Worm (Caenorhabditis elegans) whole organism, L4 larva: ENCODE measurements around the gene srxa-11.

Experiments
- D1046.2 ChIP-seq: fragments of 200-800 bp; sonication (Bioruptor generic); IDR thresholded peaks from 2 replicates; pipeline ENCODE4 v1.3.6; 2022; ENCODE audit warnings: missing genetic modification characterization, missing compliant biosample characterization
- F44E2.7 ChIP-seq: fragments of 200-800 bp; sonication (Bioruptor generic); IDR thresholded peaks from 2 replicates; pipeline ENCODE4 v2.1.2; 2022; ENCODE audit warnings: missing genetic modification characterization, missing compliant biosample characterization
- R02D3.7 ChIP-seq: fragments of 150-350 bp; sonication (generic microtip); optimal IDR thresholded peaks from 3 replicates; lab custom pipeline; 2014; ENCODE audit warnings: missing biosample characterization, missing genetic modification characterization
- T20F7.1 ChIP-seq: fragments of 200-800 bp; sonication (Bioruptor generic); optimal IDR thresholded peaks from 2 replicates; lab custom pipeline; 2018; ENCODE audit warnings: mild to moderate bottlenecking, missing genetic modification characterization, missing compliant biosample characterization
- Y105C5A.15 ChIP-seq: fragments of 200-800 bp; sonication (Bioruptor generic); IDR thresholded peaks from 2 replicates; pipeline ENCODE4 v1.3.6; 2022; ENCODE audit warnings: missing genetic modification characterization, missing compliant biosample characterization
- Y5F2A.4 ChIP-seq: fragments of 200-800 bp; sonication (Bioruptor generic); optimal IDR thresholded peaks from 2 replicates; lab custom pipeline; 2018; ENCODE audit warnings: mild to moderate bottlenecking, missing genetic modification characterization, missing compliant biosample characterization
- Y75B8A.6 ChIP-seq: fragments of 200-800 bp; sonication (Bioruptor generic); IDR thresholded peaks from 2 replicates; pipeline ENCODE4 v1.3.6; 2022; ENCODE audit warnings: missing genetic modification reagents, missing genetic modification characterization, missing compliant biosample characterization
- ZK337.2 ChIP-seq: fragments of 200-800 bp; sonication (Bioruptor generic); IDR thresholded peaks from 2 replicates; pipeline ENCODE4 v1.3.6; 2022; ENCODE audit warnings: missing genetic modification reagents, missing genetic modification characterization, missing compliant biosample characterization
- attf-4 ChIP-seq: sonication (generic microtip); optimal IDR thresholded peaks from 3 replicates; lab custom pipeline; 2017; ENCODE audit warnings: missing biosample characterization, missing genetic modification characterization
- ceh-32 ChIP-seq: sonication (generic microtip); optimal IDR thresholded peaks from 2 replicates; lab custom pipeline; 2016; ENCODE audit warnings: mild to moderate bottlenecking, missing genetic modification characterization, missing compliant biosample characterization; ENCODE audit not compliant: poor library complexity
- ceh-44 ChIP-seq: fragments of 200-800 bp; sonication (Bioruptor generic); IDR thresholded peaks from 2 replicates; pipeline ENCODE4 v1.3.6; 2022; ENCODE audit warnings: missing genetic modification reagents, missing genetic modification characterization, missing compliant biosample characterization
- ceh-62 ChIP-seq: sonication (generic microtip); optimal IDR thresholded peaks from 2 replicates; lab custom pipeline; 2017; ENCODE audit warnings: missing biosample characterization, missing genetic modification characterization
- ceh-82 ChIP-seq: sonication (generic microtip); optimal IDR thresholded peaks from 2 replicates; lab custom pipeline; 2017; ENCODE audit warnings: missing biosample characterization, missing genetic modification characterization
- cey-2 ChIP-seq: sonication (generic microtip); optimal IDR thresholded peaks from 3 replicates; lab custom pipeline; 2017; ENCODE audit warnings: missing genetic modification characterization, mild to moderate bottlenecking, missing compliant biosample characterization, antibody characterized with exemption, borderline replicate concordance; ENCODE audit not compliant: insufficient read depth
- ctbp-1 ChIP-seq: fragments of 200-800 bp; sonication (Bioruptor generic); IDR thresholded peaks from 2 replicates; pipeline ENCODE4 v1.3.6; 2022; ENCODE audit warnings: missing genetic modification reagents, missing genetic modification characterization, missing compliant biosample characterization
- daf-16 ChIP-seq, 3 experiments: sonication (generic microtip); optimal IDR thresholded peaks; 2 replicates each; lab custom pipeline; 2016 to 2017; ENCODE audit warnings: missing genetic modification characterization in 3 of 3, missing genetic modification reagents in 3 of 3, mild to moderate bottlenecking in 2 of 3, missing compliant biosample characterization in 2 of 3, missing biosample characterization in 1 of 3, moderate library complexity in 1 of 3
- daf-19 ChIP-seq: fragments of 200-800 bp; sonication (Bioruptor generic); conservative IDR thresholded peaks from 2 replicates; pipeline ENCODE4 v1.3.6; 2022; ENCODE audit warnings: missing genetic modification characterization, missing compliant biosample characterization
- daf-8 ChIP-seq: fragments of 200-800 bp; sonication (Bioruptor generic); IDR thresholded peaks from 2 replicates; pipeline ENCODE4 v1.3.6; 2022; ENCODE audit warnings: missing genetic modification characterization, missing compliant biosample characterization
- dpl-1 ChIP-seq: fragments of 150-350 bp; optimal IDR thresholded peaks from 2 replicates; lab custom pipeline; 2014; ENCODE audit warnings: missing biosample characterization, missing genetic modification reagents, missing genetic modification characterization
- gei-8 ChIP-seq: fragments of 200-800 bp; sonication (Bioruptor generic); optimal IDR thresholded peaks from 2 replicates; lab custom pipeline; 2018; ENCODE audit warnings: mild to moderate bottlenecking, missing genetic modification characterization, missing compliant biosample characterization
- hlh-11 ChIP-seq: fragments of 200-800 bp; sonication (Bioruptor generic); optimal IDR thresholded peaks from 2 replicates; lab custom pipeline; 2018; ENCODE audit warnings: mild to moderate bottlenecking, missing genetic modification characterization, missing compliant biosample characterization
- lin-38 ChIP-seq: fragments of 200-800 bp; sonication (Bioruptor generic); IDR thresholded peaks from 2 replicates; pipeline ENCODE4 v1.3.6; 2022; ENCODE audit warnings: missing genetic modification reagents, missing genetic modification characterization, missing compliant biosample characterization
- lin-39 ChIP-seq: fragments of 150-350 bp; optimal IDR thresholded peaks from 2 replicates; lab custom pipeline; 2014; ENCODE audit warnings: missing biosample characterization, missing genetic modification reagents, missing genetic modification characterization
- lsy-2 ChIP-seq, 2 experiments: fragments of 150-350 bp in 1 of 2; sonication (generic microtip) in 1 of 2; optimal IDR thresholded peaks; 2 replicates each; lab custom pipeline; 2014 to 2017; ENCODE audit warnings: missing biosample characterization in 2 of 2, missing genetic modification characterization in 2 of 2
- madf-5 ChIP-seq, 2 experiments: fragments of 200-800 bp; sonication (Bioruptor generic); IDR thresholded peaks; 2 replicates each; pipeline ENCODE4 v1.3.6; 2022; ENCODE audit warnings: missing compliant biosample characterization in 2 of 2, missing genetic modification characterization in 2 of 2
- madf-9 ChIP-seq: fragments of 200-800 bp; sonication (Bioruptor generic); conservative IDR thresholded peaks from 2 replicates; pipeline ENCODE4 v1.3.6; 2022; ENCODE audit warnings: missing genetic modification reagents, missing genetic modification characterization, missing compliant biosample characterization
- mep-1 ChIP-seq: fragments of 150-350 bp; sonication (generic microtip); optimal IDR thresholded peaks from 3 replicates; lab custom pipeline; 2014; ENCODE audit warnings: missing biosample characterization, missing genetic modification characterization
- mes-2 ChIP-seq: sonication (generic microtip); optimal IDR thresholded peaks from 2 replicates; lab custom pipeline; 2016; ENCODE audit warnings: missing genotype, mild to moderate bottlenecking, missing genetic modification characterization, missing compliant biosample characterization; ENCODE audit not compliant: poor library complexity, severe bottlenecking
- nhr-10 ChIP-seq: fragments of 150-350 bp; optimal IDR thresholded peaks from 2 replicates; lab custom pipeline; 2014; ENCODE audit warnings: missing biosample characterization, missing genetic modification characterization
- nhr-11 ChIP-seq: fragments of 150-350 bp; optimal IDR thresholded peaks from 2 replicates; lab custom pipeline; 2014; ENCODE audit warnings: missing biosample characterization, missing genetic modification characterization
- nhr-111 ChIP-seq: fragments of 200-800 bp; sonication (Bioruptor generic); optimal IDR thresholded peaks from 2 replicates; lab custom pipeline; 2018; ENCODE audit warnings: mild to moderate bottlenecking, missing genetic modification characterization, missing compliant biosample characterization
- nhr-237 ChIP-seq: sonication (generic microtip); optimal IDR thresholded peaks from 2 replicates; lab custom pipeline; 2017; ENCODE audit warnings: missing biosample characterization, missing genetic modification characterization
- nhr-28 ChIP-seq: fragments of 150-350 bp; optimal IDR thresholded peaks from 2 replicates; lab custom pipeline; 2014; ENCODE audit warnings: missing biosample characterization, missing genetic modification characterization
- nhr-48 ChIP-seq: sonication (generic microtip); optimal IDR thresholded peaks from 2 replicates; lab custom pipeline; 2016; ENCODE audit warnings: mild to moderate bottlenecking, missing genetic modification characterization, missing compliant biosample characterization
- nhr-6 ChIP-seq: fragments of 150-350 bp; optimal IDR thresholded peaks from 2 replicates; lab custom pipeline; 2014; ENCODE audit warnings: missing biosample characterization, missing genetic modification characterization
- nhr-77 ChIP-seq: fragments of 150-350 bp; optimal IDR thresholded peaks from 2 replicates; lab custom pipeline; 2014; ENCODE audit warnings: missing biosample characterization, missing genetic modification characterization
- pha-4 ChIP-seq, 2 experiments: fragments of 150-350 bp in 1 of 2; fragments of 200-800 bp in 1 of 2; sonication (Bioruptor generic) in 1 of 2; IDR thresholded peaks in 1 of 2; optimal IDR thresholded peaks in 1 of 2; 2 replicates each; pipeline versions ENCODE4 v1.3.6 to Lab custom; 2014 to 2022; ENCODE audit warnings: missing genetic modification characterization in 2 of 2, missing genetic modification reagents in 2 of 2, missing biosample characterization in 1 of 2, missing compliant biosample characterization in 1 of 2
- pqm-1 ChIP-seq: sonication (generic microtip); optimal IDR thresholded peaks from 2 replicates; lab custom pipeline; 2017; ENCODE audit warnings: missing biosample characterization, missing genetic modification characterization
- rbr-2 ChIP-seq: sonication (generic microtip); optimal IDR thresholded peaks from 2 replicates; lab custom pipeline; 2016; ENCODE audit warnings: missing genotype, missing genetic modification characterization, missing compliant biosample characterization
- sdz-12 ChIP-seq: fragments of 200-800 bp; sonication (Bioruptor generic); optimal IDR thresholded peaks from 2 replicates; lab custom pipeline; 2018; ENCODE audit warnings: mild to moderate bottlenecking, missing genetic modification characterization, missing compliant biosample characterization
- snpc-4 ChIP-seq: fragments of 150-350 bp; optimal IDR thresholded peaks from 2 replicates; lab custom pipeline; 2014; ENCODE audit warnings: missing biosample characterization, missing genetic modification characterization
- spr-1 ChIP-seq: sonication (generic microtip); optimal IDR thresholded peaks from 2 replicates; lab custom pipeline; 2016; ENCODE audit warnings: mild to moderate bottlenecking, missing genetic modification characterization, missing compliant biosample characterization
- tag-97 ChIP-seq: fragments of 200-800 bp; sonication (Bioruptor generic); IDR thresholded peaks from 2 replicates; pipeline ENCODE4 v1.3.6; 2022; ENCODE audit warnings: missing genetic modification characterization, missing compliant biosample characterization
- tra-1 ChIP-seq: fragments of 200-800 bp; sonication (Bioruptor generic); IDR thresholded peaks from 2 replicates; pipeline ENCODE4 v1.3.6; 2022; ENCODE audit warnings: missing genetic modification reagents, missing genetic modification characterization, missing compliant biosample characterization
- unc-130 ChIP-seq: sonication (generic microtip); optimal IDR thresholded peaks from 2 replicates; lab custom pipeline; 2016; ENCODE audit warnings: missing genetic modification reagents, missing genetic modification characterization, missing compliant biosample characterization
- unc-39 ChIP-seq: sonication (generic microtip); optimal IDR thresholded peaks from 2 replicates; lab custom pipeline; 2017; ENCODE audit warnings: missing biosample characterization, missing genetic modification characterization
- unc-62 ChIP-seq, 3 experiments: fragments of 150-350 bp in 1 of 3; sonication (generic microtip); optimal IDR thresholded peaks in 2 of 3; peaks in 1 of 3; 1 replicate in 1 of 3; 2 replicates in 2 of 3; lab custom pipeline; 2014 to 2017; ENCODE audit warnings: missing biosample characterization in 3 of 3, missing genetic modification characterization in 3 of 3, missing genetic modification reagents in 3 of 3, missing genotype in 1 of 3
- zfp-2 ChIP-seq: sonication (generic microtip); optimal IDR thresholded peaks from 2 replicates; lab custom pipeline; 2016; ENCODE audit warnings: mild to moderate bottlenecking, missing genetic modification characterization, missing compliant biosample characterization
- zip-11 ChIP-seq: fragments of 200-800 bp; sonication (Bioruptor generic); IDR thresholded peaks from 2 replicates; pipeline ENCODE4 v1.3.6; 2022; ENCODE audit warnings: missing genetic modification characterization, missing compliant biosample characterization
- zip-2 ChIP-seq: fragments of 150-350 bp; optimal IDR thresholded peaks from 2 replicates; lab custom pipeline; 2014; ENCODE audit warnings: missing biosample characterization, missing genetic modification characterization
- ztf-7 ChIP-seq: fragments of 150-350 bp; optimal IDR thresholded peaks from 2 replicates; lab custom pipeline; 2014; ENCODE audit warnings: missing biosample characterization, missing genetic modification characterization

The srxa-11 gene

ce11 chrV:13909400-13909799 is 14.6 kb upstream of the srxa-11 start, which contains the start of gene C06B3.7 (continued):
- TF ChIP-seq pha-4 (GFP tag; IDR thresholded peaks at IDR 0.05; lab: Robert Waterston, UW): peak; percentile 30; the same call in 1 of the 2 replicates
- peak; percentile 41 for TF ChIP-seq pha-4 (tag; optimal IDR thresholded peaks at IDR 0.05; lab: Kevin White, UChicago)
- no peak for TF ChIP-seq ceh-62 (tag; lab: Kevin White, UChicago)
- no peak for TF ChIP-seq sdz-12 (GFP tag; lab: Kevin White, UChicago)
- no peak for TF ChIP-seq lin-38 (GFP tag; lab: Robert Waterston, UW)
- TF ChIP-seq nhr-111 (GFP tag; lab: Kevin White, UChicago): no peak
- no peak for TF ChIP-seq unc-130 (GFP tag; lab: Kevin White, UChicago)
- peak; percentile 75 for TF ChIP-seq nhr-48 (tag; lab: Kevin White, UChicago)
- peak; percentile 67 for TF ChIP-seq T20F7.1 (GFP tag; lab: Kevin White, UChicago)
- TF ChIP-seq nhr-10: peak; percentile 78
- TF ChIP-seq ctbp-1 (GFP tag; lab: Robert Waterston, UW): no peak
- no peak for TF ChIP-seq daf-19
- TF ChIP-seq lin-39 (tag; lab: Kevin White, UChicago): no peak
- no peak for TF ChIP-seq ceh-82 (tag; lab: Kevin White, UChicago)
- TF ChIP-seq zip-11 (GFP tag; lab: Robert Waterston, UW): no peak
- no peak for TF ChIP-seq R02D3.7
- no peak for TF ChIP-seq ZK337.2 (GFP tag; lab: Robert Waterston, UW)
- TF ChIP-seq nhr-28 (tag; lab: Kevin White, UChicago): peak; percentile 95
- no peak for TF ChIP-seq ceh-32
- peak; percentile 98 for TF ChIP-seq nhr-11 (tag; lab: Kevin White, UChicago)
- TF ChIP-seq snpc-4 (tag; lab: Kevin White, UChicago): no peak
- no peak for TF ChIP-seq Y105C5A.15 (GFP tag; lab: Robert Waterston, UW)
- peak; percentile 57 for TF ChIP-seq pqm-1 (tag; lab: Kevin White, UChicago)
- TF ChIP-seq zfp-2 (tag; lab: Kevin White, UChicago): no peak
- TF ChIP-seq F44E2.7 (GFP tag; lab: Robert Waterston, UW): no peak
- no peak for TF ChIP-seq Y5F2A.4
- TF ChIP-seq daf-8 (GFP tag; lab: Robert Waterston, UW): no peak
- peak; percentile 91 for TF ChIP-seq nhr-6
- no peak for TF ChIP-seq gei-8 (GFP tag; lab: Kevin White, UChicago)
- no peak for TF ChIP-seq ceh-44 (GFP tag; lab: Robert Waterston, UW)
- TF ChIP-seq madf-5 (GFP tag; IDR thresholded peaks at IDR 0.05; lab: Robert Waterston, UW): no peak
- TF ChIP-seq rbr-2 (tag; lab: Kevin White, UChicago): no peak
- peak; percentile 90 for TF ChIP-seq mep-1 (tag; lab: Kevin White, UChicago)
- peak in 1 of 2 experiments; percentile 98 for TF ChIP-seq unc-62 (GFP tag; optimal IDR thresholded peaks at IDR 0.05 in 1 of 2; lab: Kevin White, UChicago)
- TF ChIP-seq unc-62 (tag; optimal IDR thresholded peaks at IDR 0.05; lab: Kevin White, UChicago): no peak
- TF ChIP-seq D1046.2 (GFP tag; lab: Robert Waterston, UW): no peak
- TF ChIP-seq dpl-1 (GFP tag; lab: Kevin White, UChicago): peak; percentile 52
- TF ChIP-seq hlh-11 (tag; lab: Kevin White, UChicago): peak; percentile 96
- TF ChIP-seq spr-1 (tag; lab: Kevin White, UChicago): no peak
- TF ChIP-seq mes-2 (tag; lab: Kevin White, UChicago): no peak
- TF ChIP-seq Y75B8A.6 (GFP tag; lab: Robert Waterston, UW): no peak
- TF ChIP-seq ztf-7 (tag; lab: Kevin White, UChicago): peak; percentile 49
- TF ChIP-seq madf-9: no peak
- no peak for TF ChIP-seq tag-97 (GFP tag; lab: Robert Waterston, UW)
- TF ChIP-seq daf-16 (GFP tag; optimal IDR thresholded peaks at IDR 0.05; lab: Kevin White, UChicago): peak; percentile 51 to 83
- TF ChIP-seq daf-16 (tag; optimal IDR thresholded peaks at IDR 0.05; lab: Kevin White, UChicago): peak; percentile 99
- TF ChIP-seq nhr-77 (tag; lab: Kevin White, UChicago): peak; percentile 96
- peak; percentile 62; the same call in 1 of the 2 replicates for TF ChIP-seq tra-1
- TF ChIP-seq nhr-237: no peak
- peak; percentile 83 for TF ChIP-seq zip-2
- no peak for TF ChIP-seq attf-4
- TF ChIP-seq cey-2 (tag; lab: Kevin White, UChicago): peak; percentile 65
- TF ChIP-seq unc-39: no peak
- TF ChIP-seq lsy-2 (tag; optimal IDR thresholded peaks at IDR 0.05; lab: Kevin White, UChicago): peak; percentile 63 to 88
